Fruit fly (Drosophila melanogaster): ENCODE data around the gene Smr.

Gene Smr

DNA sequence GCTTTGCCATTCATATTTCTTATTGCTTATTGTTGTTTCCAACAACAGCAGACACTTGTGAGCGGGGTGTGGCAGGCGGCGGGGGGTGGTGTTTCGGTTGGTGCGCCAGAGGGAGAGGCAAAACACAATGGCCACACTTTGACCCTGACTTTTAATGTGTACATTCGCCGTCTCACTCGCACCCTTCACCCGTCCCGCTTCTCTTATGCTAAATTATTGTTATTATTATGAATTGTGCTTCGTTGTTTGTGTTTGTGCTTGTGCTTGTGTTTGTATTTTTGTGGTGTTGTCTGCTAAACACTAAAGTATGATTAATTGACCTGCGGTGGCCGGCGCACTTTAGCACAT is 13.9 kb upstream of the Smr start (continued):
- TF ChIP-seq grn (GFP tag; optimal IDR thresholded peaks at IDR 0.05) (no peak), CG17568 (GFP tag; optimal IDR thresholded peaks at IDR 0.05) (no peak), CG16779 (GFP tag; IDR thresholded peaks at IDR 0.05) (no peak), esg (GFP tag; conservative IDR thresholded peaks at IDR 0.05) (no peak), mirr (GFP tag; optimal IDR thresholded peaks at IDR 0.05) (peak; percentile 92), CG17361 (GFP tag; IDR thresholded peaks at IDR 0.05) (peak; percentile 24; the same call in 1 of the 3 replicates), abd-A (tag; optimal IDR thresholded peaks at IDR 0.05) (peak; percentile 98), eyg (GFP tag; optimal IDR thresholded peaks at IDR 0.05) (no peak), CG3995 (GFP tag; optimal IDR thresholded peaks at IDR 0.05) (no peak), maf-S (GFP tag; optimal IDR thresholded peaks at IDR 0.05) (no peak), mam (GFP tag; optimal IDR thresholded peaks at IDR 0.05) (no peak), CG18476 (GFP tag; optimal IDR thresholded peaks at IDR 0.05) (no peak), pum (GFP tag; optimal IDR thresholded peaks at IDR 0.05) (no peak), CG9215 (GFP tag; IDR thresholded peaks at IDR 0.05) (no peak), CG4617 (GFP tag; optimal IDR thresholded peaks at IDR 0.05; ENCODE audit: borderline replicate concordance) (no peak), NFAT (GFP tag; IDR thresholded peaks at IDR 0.05) (no peak), CG6813 (GFP tag; optimal IDR thresholded peaks at IDR 0.05) (no peak), CG7745 (tag; optimal IDR thresholded peaks at IDR 0.05) (no peak), h (optimal IDR thresholded peaks at IDR 0.05) (no peak), CG9437 (GFP tag; optimal IDR thresholded peaks at IDR 0.05) (no peak), Elba2 (GFP tag; optimal IDR thresholded peaks at IDR 0.05) (no peak), CG7987 (GFP tag; optimal IDR thresholded peaks at IDR 0.05) (peak; percentile 27), CG10462 (GFP tag; optimal IDR thresholded peaks at IDR 0.05) (no peak), emc (GFP tag; optimal IDR thresholded peaks at IDR 0.05) (no peak), lov (optimal IDR thresholded peaks at IDR 0.05) (no peak), lov (GFP tag; IDR thresholded peaks at IDR 0.05) (0 out of 3 replicates have a peak, but pooled peaks have one; percentile 40), Neu2 (GFP tag; optimal IDR thresholded peaks at IDR 0.05; ENCODE audit: borderline replicate concordance) (no peak), CG6689 (GFP tag; IDR thresholded peaks at IDR 0.05) (no peak), sima (GFP tag; optimal IDR thresholded peaks at IDR 0.05) (no peak), vfl (GFP tag; optimal IDR thresholded peaks at IDR 0.05) (no peak), CHES-1-like (GFP tag; optimal IDR thresholded peaks at IDR 0.05) (no peak), H2.0 (GFP tag; IDR thresholded peaks at IDR 0.05) (no peak), CG10267 (tag; optimal IDR thresholded peaks at IDR 0.05) (no peak), pfk (GFP tag; optimal IDR thresholded peaks at IDR 0.05) (no peak), tup (GFP tag; optimal IDR thresholded peaks at IDR 0.05) (no peak), otp (GFP tag; IDR thresholded peaks at IDR 0.05) (no peak), Pdp1 (GFP tag; optimal IDR thresholded peaks at IDR 0.05) (peak in 1 of 2 experiments; percentile 5), BEAF-32 (GFP tag; optimal IDR thresholded peaks at IDR 0.05) (no peak), fu2 (GFP tag; optimal IDR thresholded peaks at IDR 0.05) (no peak), nau (GFP tag; optimal IDR thresholded peaks at IDR 0.05) (no peak), CG13123 (GFP tag; optimal IDR thresholded peaks at IDR 0.05) (no peak), CG10543 (GFP tag; optimal IDR thresholded peaks at IDR 0.05) (peak; percentile 88), CG6765 (GFP tag; optimal IDR thresholded peaks at IDR 0.05) (no peak), CG3847 (GFP tag; IDR thresholded peaks at IDR 0.05) (no peak), HLH54F (GFP tag; optimal IDR thresholded peaks at IDR 0.05) (no peak), cas (GFP tag; IDR thresholded peaks at IDR 0.05) (no peak), Dref (GFP tag; IDR thresholded peaks at IDR 0.05) (no peak), CG11398 (GFP tag; optimal IDR thresholded peaks at IDR 0.05) (no peak), Deaf1 (tag; optimal IDR thresholded peaks at IDR 0.05) (no peak), CG6175 (GFP tag; IDR thresholded peaks at IDR 0.05) (peak; percentile 91; the same call in 2 of the 3 replicates), Sry-δ (GFP tag; optimal IDR thresholded peaks at IDR 0.05) (no peak), Bteb2 (GFP tag; optimal IDR thresholded peaks at IDR 0.05) (no peak), bab2 (GFP tag; optimal IDR thresholded peaks at IDR 0.05) (no peak)
